Worm (Caenorhabditis elegans) whole organism, L4 larva: ENCODE results near the gene txt-11.

ENCODE experiments used
- F49E8.2 ChIP-seq: sonication (generic microtip); optimal IDR thresholded peaks from 2 replicates; lab custom pipeline; 2016; ENCODE audit warnings: missing compliant biosample characterization, mild to moderate bottlenecking, missing genetic modification characterization, borderline replicate concordance
- aly-2 ChIP-seq: sonication (generic microtip); optimal IDR thresholded peaks from 2 replicates; lab custom pipeline; 2018; ENCODE audit warnings: missing biosample characterization, missing genetic modification characterization
- duxl-1 ChIP-seq: sonication (generic microtip); optimal IDR thresholded peaks from 2 replicates; lab custom pipeline; 2016; ENCODE audit warnings: mild to moderate bottlenecking, missing genetic modification characterization, moderate library complexity, missing compliant biosample characterization; ENCODE audit not compliant: poor library complexity
- nhr-10 ChIP-seq: fragments of 150-350 bp; optimal IDR thresholded peaks from 2 replicates; lab custom pipeline; 2014; ENCODE audit warnings: missing biosample characterization, missing genetic modification characterization
- nhr-11 ChIP-seq: fragments of 150-350 bp; optimal IDR thresholded peaks from 2 replicates; lab custom pipeline; 2014; ENCODE audit warnings: missing biosample characterization, missing genetic modification characterization
- nhr-237 ChIP-seq: sonication (generic microtip); optimal IDR thresholded peaks from 2 replicates; lab custom pipeline; 2017; ENCODE audit warnings: missing biosample characterization, missing genetic modification characterization
- pha-4 ChIP-seq, 2 experiments: fragments of 150-350 bp in 1 of 2; fragments of 200-800 bp in 1 of 2; sonication (Bioruptor generic) in 1 of 2; IDR thresholded peaks in 1 of 2; optimal IDR thresholded peaks in 1 of 2; 2 replicates each; pipeline versions ENCODE4 v1.3.6 to Lab custom; 2014 to 2022; ENCODE audit warnings: missing genetic modification characterization in 2 of 2, missing genetic modification reagents in 2 of 2, missing biosample characterization in 1 of 2, missing compliant biosample characterization in 1 of 2
- snpc-4 ChIP-seq: fragments of 150-350 bp; optimal IDR thresholded peaks from 2 replicates; lab custom pipeline; 2014; ENCODE audit warnings: missing biosample characterization, missing genetic modification characterization

DNA sequence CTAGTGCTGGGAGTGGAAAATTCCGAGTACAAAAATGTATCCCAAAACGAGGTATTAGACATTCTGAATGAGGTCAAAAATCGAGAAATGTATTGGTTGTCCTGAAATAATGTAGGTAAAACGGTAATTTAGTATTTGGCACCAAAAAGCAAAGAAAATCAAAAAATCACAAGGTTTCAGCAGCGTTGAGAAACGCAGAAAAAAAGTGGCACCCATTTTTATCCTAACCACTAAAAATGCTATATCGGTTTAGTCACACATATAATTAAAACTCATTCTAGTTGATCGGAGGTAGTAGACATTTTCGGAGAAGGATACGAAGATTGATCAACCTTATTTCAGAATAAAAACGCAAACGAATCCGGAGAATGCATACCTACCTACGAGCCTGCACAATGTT lies 40.4 kb upstream of the txt-11 start, which contains the start of gene srx-121:
- TF ChIP-seq nhr-11: no peak
- TF ChIP-seq nhr-10 (tag; lab: Kevin White, UChicago): no peak
- no peak for TF ChIP-seq pha-4 (GFP tag; IDR thresholded peaks at IDR 0.05; lab: Robert Waterston, UW)
- no peak for TF ChIP-seq pha-4 (tag; optimal IDR thresholded peaks at IDR 0.05; lab: Kevin White, UChicago)
- no peak for TF ChIP-seq nhr-237 (tag; lab: Kevin White, UChicago)
- TF ChIP-seq duxl-1: no peak
- TF ChIP-seq aly-2: no peak
- no peak for TF ChIP-seq snpc-4 (tag; lab: Kevin White, UChicago)
- TF ChIP-seq F49E8.2 (tag; lab: Kevin White, UChicago): no peak
